Fruit fly (Drosophila melanogaster) whole organism, embryonic: ENCODE results near the gene CG10353.
A peak's percentile ranks its signal among the peaks of the same experiment; 100 is the strongest.

Experiments used
- CG10462 ChIP-seq: fragments of 200-800 bp; sonication (Bioruptor generic); optimal IDR thresholded peaks from 2 replicates; lab custom pipeline; 2016; ENCODE audit warnings: missing biosample characterization, missing genetic modification characterization
- CG11398 ChIP-seq: fragments of 200-800 bp; sonication (Bioruptor generic); optimal IDR thresholded peaks from 2 replicates; lab custom pipeline; 2016; ENCODE audit warnings: missing biosample characterization, missing genetic modification characterization
- CG11456 ChIP-seq: fragments of 200-800 bp; sonication (Bioruptor generic); IDR thresholded peaks from 3 replicates; pipeline ENCODE4 v1.3.6; 2022; ENCODE audit warnings: missing biosample characterization, missing genetic modification characterization
- CG11696 ChIP-seq: fragments of 200-800 bp; sonication (Bioruptor generic); IDR thresholded peaks from 2 replicates; pipeline ENCODE4 v1.3.6; 2022; ENCODE audit warnings: missing biosample characterization, missing genetic modification characterization
- CG12104 ChIP-seq: fragments of 200-800 bp; sonication (Bioruptor generic); optimal IDR thresholded peaks from 3 replicates; lab custom pipeline; 2016; ENCODE audit warnings: missing biosample characterization, missing genetic modification characterization
- CG14965 ChIP-seq: fragments of 200-800 bp; sonication (Bioruptor generic); optimal IDR thresholded peaks from 2 replicates; lab custom pipeline; 2016; ENCODE audit warnings: missing biosample characterization, missing genetic modification characterization, borderline replicate concordance
- CG1529 ChIP-seq: fragments of 200-800 bp; sonication (Bioruptor generic); optimal IDR thresholded peaks from 3 replicates; lab custom pipeline; 2018; ENCODE audit warnings: missing biosample characterization, missing genetic modification characterization
- CG17186 ChIP-seq: fragments of 200-800 bp; sonication (Bioruptor generic); optimal IDR thresholded peaks from 3 replicates; lab custom pipeline; 2017; ENCODE audit warnings: missing biosample characterization, missing genetic modification reagents, missing genetic modification characterization
- CG17328 ChIP-seq: fragments of 200-800 bp; sonication (Bioruptor generic); IDR thresholded peaks from 2 replicates; pipeline ENCODE4 v1.3.6; 2022; ENCODE audit warnings: missing biosample characterization, missing genetic modification characterization
- CG17359 ChIP-seq: fragments of 200-800 bp; sonication (Bioruptor generic); optimal IDR thresholded peaks from 3 replicates; lab custom pipeline; 2018; ENCODE audit warnings: missing biosample characterization, mild to moderate bottlenecking, missing genetic modification characterization, moderate library complexity
- CG32532 ChIP-seq: fragments of 200-800 bp; sonication (Bioruptor generic); IDR thresholded peaks from 2 replicates; pipeline ENCODE4 v1.3.6; 2022; ENCODE audit warnings: missing biosample characterization, missing genetic modification characterization
- CG33213 ChIP-seq: fragments of 200-800 bp; sonication (Bioruptor generic); optimal IDR thresholded peaks from 3 replicates; lab custom pipeline; 2016; ENCODE audit warnings: missing biosample characterization, missing genetic modification characterization
- CG3407 ChIP-seq: fragments of 200-800 bp; sonication (Bioruptor generic); optimal IDR thresholded peaks from 2 replicates; lab custom pipeline; 2018; ENCODE audit warnings: missing biosample characterization, mild to moderate bottlenecking, missing genetic modification characterization
- CG34422 ChIP-seq: fragments of 200-800 bp; sonication (Bioruptor generic); IDR thresholded peaks from 3 replicates; pipeline ENCODE4 v1.3.6; 2022; ENCODE audit warnings: missing biosample characterization, missing genetic modification characterization
- CG3726 ChIP-seq: fragments of 200-800 bp; sonication (Bioruptor generic); IDR thresholded peaks from 3 replicates; pipeline ENCODE4, ENCODE4 v1.3.6; 2022; ENCODE audit warnings: missing biosample characterization, missing genetic modification characterization
- CG43689 ChIP-seq: fragments of 200-800 bp; sonication (Bioruptor generic); IDR thresholded peaks from 2 replicates; pipeline ENCODE4 v1.3.6; 2022; ENCODE audit warnings: missing biosample characterization, missing genetic modification characterization
- CG4730 ChIP-seq: fragments of 200-800 bp; sonication (Bioruptor generic); IDR thresholded peaks from 2 replicates; pipeline ENCODE4 v1.3.6; 2022; ENCODE audit warnings: missing biosample characterization, missing genetic modification characterization
- CG6175 ChIP-seq: fragments of 200-800 bp; sonication (Bioruptor generic); IDR thresholded peaks from 3 replicates; pipeline ENCODE4 v1.3.6; 2022; ENCODE audit warnings: missing biosample characterization, missing genetic modification characterization
- CG6272 ChIP-seq: fragments of 200-800 bp; sonication (Bioruptor generic); IDR thresholded peaks from 2 replicates; pipeline ENCODE4 v1.3.6; 2022; ENCODE audit warnings: missing biosample characterization, missing genetic modification characterization
- CG7786 ChIP-seq: fragments of 200-800 bp; sonication (Bioruptor generic); optimal IDR thresholded peaks from 2 replicates; lab custom pipeline; 2016; ENCODE audit warnings: missing biosample characterization, missing genetic modification characterization
- CG9609 ChIP-seq: fragments of 200-800 bp; sonication (Bioruptor generic); optimal IDR thresholded peaks from 3 replicates; lab custom pipeline; 2016; ENCODE audit warnings: missing biosample characterization, missing genetic modification characterization
- CkIIα-i1 ChIP-seq: fragments of 200-800 bp; sonication (Bioruptor generic); IDR thresholded peaks from 2 replicates; pipeline ENCODE4 v1.3.6; 2022; ENCODE audit warnings: missing biosample characterization, missing genetic modification characterization
- CrebB ChIP-seq: fragments of 200-800 bp; sonication (Bioruptor generic); optimal IDR thresholded peaks from 3 replicates; lab custom pipeline; 2018; ENCODE audit warnings: missing biosample characterization, mild to moderate bottlenecking, missing genetic modification characterization
- Deaf1 ChIP-seq: fragments of 200-800 bp; optimal IDR thresholded peaks from 3 replicates; lab custom pipeline; 2019; ENCODE audit warnings: missing biosample characterization, mild to moderate bottlenecking, missing genetic modification characterization, moderate library complexity
- H2.0 ChIP-seq: fragments of 200-800 bp; sonication (Bioruptor generic); IDR thresholded peaks from 2 replicates; pipeline ENCODE4 v1.3.6; 2022; ENCODE audit warnings: missing biosample characterization, missing genetic modification characterization
- Hey ChIP-seq: fragments of 200-800 bp; sonication (Bioruptor generic); optimal IDR thresholded peaks from 3 replicates; lab custom pipeline; 2018; ENCODE audit warnings: missing biosample characterization, mild to moderate bottlenecking, missing genetic modification characterization
- Hmr ChIP-seq: fragments of 200-800 bp; sonication (Bioruptor generic); optimal IDR thresholded peaks from 3 replicates; lab custom pipeline; 2017; ENCODE audit warnings: mild to moderate bottlenecking, missing biosample characterization, missing genetic modification reagents, missing genetic modification characterization
- Lim3 ChIP-seq: fragments of 200-800 bp; sonication (Bioruptor generic); IDR thresholded peaks from 2 replicates; pipeline ENCODE4 v1.3.6; 2022; ENCODE audit warnings: missing biosample characterization, missing genetic modification characterization
- Max ChIP-seq: fragments of 200-800 bp; sonication (Bioruptor generic); optimal IDR thresholded peaks from 2 replicates; lab custom pipeline; 2016; ENCODE audit warnings: missing biosample characterization, mild to moderate bottlenecking, missing genetic modification characterization
- Myb ChIP-seq: fragments of 200-800 bp; sonication (Bioruptor generic); optimal IDR thresholded peaks from 2 replicates; lab custom pipeline; 2016; ENCODE audit warnings: missing biosample characterization, missing genetic modification characterization
- Neu2 ChIP-seq: fragments of 200-800 bp; sonication (Bioruptor generic); optimal IDR thresholded peaks from 3 replicates; lab custom pipeline; 2016; ENCODE audit warnings: missing biosample characterization, missing genetic modification characterization, borderline replicate concordance
- Nf-YB ChIP-seq: fragments of 200-800 bp; sonication (Bioruptor generic); optimal IDR thresholded peaks from 3 replicates; lab custom pipeline; 2019; ENCODE audit warnings: missing biosample characterization, mild to moderate bottlenecking, missing genetic modification characterization, moderate library complexity
- NfI ChIP-seq: fragments of 200-800 bp; sonication (Bioruptor generic); optimal IDR thresholded peaks from 3 replicates; lab custom pipeline; 2018; ENCODE audit warnings: missing biosample characterization, mild to moderate bottlenecking, missing genetic modification characterization, moderate library complexity
- Rfx ChIP-seq: fragments of 200-800 bp; sonication (Bioruptor generic); IDR thresholded peaks from 2 replicates; pipeline ENCODE4 v1.3.6; 2022; ENCODE audit warnings: missing biosample characterization, missing genetic modification characterization
- TFAM ChIP-seq: fragments of 200-800 bp; sonication (Bioruptor generic); optimal IDR thresholded peaks from 2 replicates; lab custom pipeline; 2017; ENCODE audit warnings: missing biosample characterization, missing genetic modification characterization, inconsistent platforms
- chif ChIP-seq, 2 experiments: fragments of 200-800 bp; sonication (Bioruptor generic); optimal IDR thresholded peaks; 3 replicates each; lab custom pipeline; 2016; ENCODE audit warnings: missing biosample characterization in 2 of 2, missing genetic modification characterization in 2 of 2
- chn ChIP-seq: fragments of 200-800 bp; sonication (Bioruptor generic); optimal IDR thresholded peaks from 2 replicates; lab custom pipeline; 2016; ENCODE audit warnings: missing biosample characterization, missing genetic modification characterization
- da ChIP-seq: fragments of 200-800 bp; sonication (Bioruptor generic); optimal IDR thresholded peaks from 2 replicates; lab custom pipeline; 2016; ENCODE audit warnings: missing biosample characterization, missing genetic modification characterization
- eyg ChIP-seq: fragments of 200-800 bp; sonication (Bioruptor generic); optimal IDR thresholded peaks from 3 replicates; lab custom pipeline; 2016; ENCODE audit warnings: missing biosample characterization, missing genetic modification characterization
- gce ChIP-seq: fragments of 200-800 bp; sonication (Bioruptor generic); IDR thresholded peaks from 3 replicates; pipeline ENCODE4 v1.3.6; 2022; ENCODE audit warnings: missing biosample characterization, missing genetic modification characterization
- grau ChIP-seq: fragments of 200-800 bp; optimal IDR thresholded peaks from 3 replicates; lab custom pipeline; 2019; ENCODE audit warnings: missing biosample characterization, mild to moderate bottlenecking, missing genetic modification characterization, moderate library complexity
- grn ChIP-seq: fragments of 200-800 bp; sonication (Bioruptor generic); optimal IDR thresholded peaks from 3 replicates; lab custom pipeline; 2017; ENCODE audit warnings: missing biosample characterization, missing genetic modification characterization
- kni ChIP-seq: fragments of 200-800 bp; sonication (Bioruptor generic); optimal IDR thresholded peaks from 3 replicates; lab custom pipeline; 2017; ENCODE audit warnings: mild to moderate bottlenecking, missing biosample characterization, missing genetic modification reagents, missing genetic modification characterization
- lov ChIP-seq, 2 experiments: fragments of 200-800 bp in 1 of 2; fragments of >200 bp in 1 of 2; sonication (Bioruptor generic) in 1 of 2; IDR thresholded peaks in 1 of 2; optimal IDR thresholded peaks in 1 of 2; 2 replicates in 1 of 2; 3 replicates in 1 of 2; pipeline versions ENCODE4 v1.3.6 to Lab custom; 2017 to 2022; ENCODE audit warnings: missing biosample characterization in 1 of 2, missing genetic modification characterization in 1 of 2
- maf-S ChIP-seq: fragments of 200-800 bp; sonication (Bioruptor generic); optimal IDR thresholded peaks from 2 replicates; lab custom pipeline; 2016; ENCODE audit warnings: missing biosample characterization, missing genetic modification characterization
- mld ChIP-seq: fragments of 200-800 bp; sonication (Bioruptor generic); IDR thresholded peaks from 3 replicates; pipeline ENCODE4 v1.3.6; 2022; ENCODE audit warnings: missing biosample characterization, missing genetic modification characterization; ENCODE audit not compliant: partially characterized antibody
- otp ChIP-seq: fragments of 200-800 bp; sonication (Bioruptor generic); IDR thresholded peaks from 3 replicates; pipeline ENCODE4, ENCODE4 v1.3.6; 2022; ENCODE audit warnings: missing biosample characterization, missing genetic modification characterization
- sd ChIP-seq: fragments of 200-800 bp; sonication (Bioruptor generic); optimal IDR thresholded peaks from 3 replicates; lab custom pipeline; 2018; ENCODE audit warnings: missing biosample characterization, mild to moderate bottlenecking, missing genetic modification characterization, moderate library complexity
- sr ChIP-seq: fragments of 200-800 bp; sonication (Bioruptor generic); IDR thresholded peaks from 3 replicates; pipeline ENCODE4 v1.3.6; 2022; ENCODE audit warnings: missing biosample characterization, missing genetic modification characterization
- tgo ChIP-seq: fragments of 200-800 bp; sonication (Bioruptor generic); IDR thresholded peaks from 3 replicates; pipeline ENCODE4 v1.3.6; 2022; ENCODE audit warnings: missing biosample characterization, missing genetic modification characterization
- tio ChIP-seq: fragments of 200-800 bp; sonication (Bioruptor generic); optimal IDR thresholded peaks from 2 replicates; lab custom pipeline; 2017; ENCODE audit warnings: missing biosample characterization, missing genetic modification characterization, inconsistent platforms
- wor ChIP-seq: fragments of 200-800 bp; sonication (Bioruptor generic); IDR thresholded peaks from 2 replicates; pipeline ENCODE4 v1.3.6; 2022; ENCODE audit warnings: missing biosample characterization, missing genetic modification characterization
- zfh2 ChIP-seq: fragments of 200-800 bp; sonication (Bioruptor generic); optimal IDR thresholded peaks from 2 replicates; lab custom pipeline; 2016; ENCODE audit warnings: missing biosample characterization, missing genetic modification characterization

CG10353 gene

dm6 chrX:11905144-11905543 is 18.2 kb upstream of the CG10353 start, which contains the start of gene Upf1 (continued):
- TF ChIP-seq mld (GFP tag; lab: Robert Waterston, UW) (peak; percentile 92), H2.0 (GFP tag; lab: Robert Waterston, UW) (no peak), wor (GFP tag; lab: Robert Waterston, UW) (no peak), CG17328 (no peak), sd (tag; lab: Kevin White, UChicago) (no peak), CG33213 (GFP tag; lab: Kevin White, UChicago) (no peak), CG43689 (GFP tag; lab: Robert Waterston, UW) (no peak), CG11398 (GFP tag; lab: Kevin White, UChicago) (no peak), CG6272 (GFP tag; lab: Robert Waterston, UW) (no peak), sr (GFP tag; lab: Robert Waterston, UW) (no peak), tgo (no peak), eyg (GFP tag; lab: Kevin White, UChicago) (no peak), CG14965 (GFP tag; lab: Kevin White, UChicago) (no peak), NfI (no peak), Myb (GFP tag; lab: Kevin White, UChicago) (no peak), zfh2 (no peak), CkIIα-i1 (GFP tag; lab: Robert Waterston, UW) (no peak), maf-S (GFP tag; lab: Kevin White, UChicago) (no peak), lov (optimal IDR thresholded peaks at IDR 0.05; lab: Kevin White, UChicago) (no peak), lov (GFP tag; IDR thresholded peaks at IDR 0.05; lab: Robert Waterston, UW) (no peak), CG11696 (GFP tag; lab: Robert Waterston, UW) (no peak), CG17359 (tag; lab: Kevin White, UChicago) (no peak), CG3726 (GFP tag; lab: Robert Waterston, UW) (no peak), CG11456 (GFP tag; lab: Robert Waterston, UW) (no peak; the same call in 2 of the 3 replicates), grn (no peak), Deaf1 (no peak), grau (tag; lab: Kevin White, UChicago) (no peak), CG34422 (GFP tag; lab: Robert Waterston, UW) (peak; percentile 26; the same call in 2 of the 3 replicates), da (GFP tag; lab: Kevin White, UChicago) (no peak), Nf-YB (GFP tag; lab: Kevin White, UChicago) (no peak), Rfx (GFP tag; lab: Robert Waterston, UW) (peak; percentile 54; the same call in 1 of the 2 replicates), TFAM (GFP tag; lab: Kevin White, UChicago) (no peak), CrebB (tag; lab: Kevin White, UChicago) (no peak), tio (GFP tag; lab: Kevin White, UChicago) (no peak), CG17186 (GFP tag; lab: Kevin White, UChicago) (peak; percentile 22), CG9609 (GFP tag; lab: Kevin White, UChicago) (no peak), otp (GFP tag; lab: Robert Waterston, UW) (no peak), gce (GFP tag; lab: Robert Waterston, UW) (no peak), Neu2 (GFP tag; lab: Kevin White, UChicago) (no peak), Hmr (GFP tag; lab: Kevin White, UChicago) (no peak), CG10462 (GFP tag; lab: Kevin White, UChicago) (no peak), CG7786 (GFP tag; lab: Kevin White, UChicago) (no peak), Max (GFP tag; lab: Kevin White, UChicago) (no peak), chif (GFP tag; optimal IDR thresholded peaks at IDR 0.05; lab: Kevin White, UChicago) (no peak), CG1529 (no peak), Hey (tag; lab: Kevin White, UChicago) (no peak), CG3407 (GFP tag; lab: Kevin White, UChicago) (no peak), CG32532 (GFP tag; lab: Robert Waterston, UW) (no peak), CG4730 (GFP tag; lab: Robert Waterston, UW) (no peak), chn (GFP tag; lab: Kevin White, UChicago) (no peak), CG12104 (GFP tag; lab: Kevin White, UChicago) (no peak), kni (GFP tag; lab: Kevin White, UChicago) (no peak), CG6175 (no peak), Lim3 (GFP tag; lab: Robert Waterston, UW) (no peak)
